Worm (Caenorhabditis elegans): Measurements from ENCODE around the gene grd-8.

The grd-8 gene

DNA sequence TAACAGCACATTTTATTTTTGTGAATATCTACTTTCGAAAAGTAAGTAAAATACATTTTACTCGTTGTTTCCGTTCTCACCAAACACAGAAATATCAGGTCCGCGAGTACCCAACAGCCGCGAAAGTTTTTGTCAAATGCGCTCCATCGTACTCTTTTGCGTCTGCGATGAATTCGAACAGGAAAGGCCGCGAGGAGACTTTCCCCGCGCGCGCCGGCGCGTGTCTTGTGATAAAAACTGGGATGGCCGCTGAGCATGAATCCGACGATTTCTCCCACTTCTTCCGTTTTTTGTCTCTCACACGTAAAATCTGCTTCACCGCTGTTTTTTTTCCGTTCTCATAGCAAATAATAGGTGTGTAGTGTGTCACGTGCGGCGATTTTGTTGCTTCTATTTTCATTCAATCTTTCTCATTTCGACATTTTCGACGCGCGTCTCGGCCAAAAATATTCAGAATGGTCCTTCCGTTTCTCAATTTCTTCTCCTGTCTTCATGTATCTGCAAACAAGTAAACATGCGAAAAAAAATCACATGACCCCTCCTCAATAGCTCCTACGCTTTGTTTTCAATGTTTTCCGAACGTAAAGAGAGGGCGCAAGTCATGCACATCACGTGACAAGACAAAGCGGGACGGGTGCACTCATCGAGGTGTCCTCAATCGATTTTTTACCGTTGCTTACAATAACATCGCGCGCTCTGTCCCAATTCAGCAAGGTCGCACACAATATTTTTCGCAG lies 38.1 kb upstream of the grd-8 start, which contains the start of gene uvs-1:
uvs-1 (minus strand) TSS at position 145 of the 737 bp plus-strand sequence.
- TF ChIP-seq sma-3 (GFP tag; optimal IDR thresholded peaks at IDR 0.05) (peak; percentile 37), elt-1 (tag; optimal IDR thresholded peaks at IDR 0.05) (no peak), lin-11 (tag; optimal IDR thresholded peaks at IDR 0.05) (no peak), mdl-1 (tag; optimal IDR thresholded peaks at IDR 0.05) (no peak), fos-1 (tag; optimal IDR thresholded peaks at IDR 0.05) (peak; percentile 45), egl-27 (tag; optimal IDR thresholded peaks at IDR 0.05) (no peak), R02D3.7 (tag; optimal IDR thresholded peaks at IDR 0.05) (no peak), nhr-10 (tag; optimal IDR thresholded peaks at IDR 0.05) (no peak), peb-1 (tag; optimal IDR thresholded peaks at IDR 0.05) (no peak), nhr-21 (tag; optimal IDR thresholded peaks at IDR 0.05) (no peak), nhr-129 (tag; optimal IDR thresholded peaks at IDR 0.05) (peak; percentile 73), nhr-25 (tag; optimal IDR thresholded peaks at IDR 0.05) (peak; percentile 23), blmp-1 (tag; optimal IDR thresholded peaks at IDR 0.05; ENCODE audit: insufficient read depth) (no peak), aly-2 (tag; optimal IDR thresholded peaks at IDR 0.05) (no peak), C34F6.9 (tag; optimal IDR thresholded peaks at IDR 0.05) (peak; percentile 68), nhr-11 (tag; optimal IDR thresholded peaks at IDR 0.05) (no peak), ceh-82 (tag; optimal IDR thresholded peaks at IDR 0.05) (no peak), unc-39 (tag; optimal IDR thresholded peaks at IDR 0.05) (no peak), elt-3 (tag; optimal IDR thresholded peaks at IDR 0.05) (no peak), nhr-237 (tag; optimal IDR thresholded peaks at IDR 0.05) (no peak), lin-13 (GFP tag; optimal IDR thresholded peaks at IDR 0.05) (no peak), lsy-2 (tag; optimal IDR thresholded peaks at IDR 0.05) (peak in 1 of 2 experiments; percentile 19), F13H6.1 (tag; optimal IDR thresholded peaks at IDR 0.05) (no peak), sma-9 (GFP tag; optimal IDR thresholded peaks at IDR 0.05) (peak; percentile 18), sma-9 (tag; optimal IDR thresholded peaks at IDR 0.05) (no peak), unc-62 (GFP tag; optimal IDR thresholded peaks at IDR 0.05) (no peak), ztf-4 (tag; optimal IDR thresholded peaks at IDR 0.05) (no peak), nhr-12 (tag; optimal IDR thresholded peaks at IDR 0.05) (no peak), Y55F3AM.14 (GFP tag; optimal IDR thresholded peaks at IDR 0.05) (no peak), dmd-4 (tag; optimal IDR thresholded peaks at IDR 0.05) (no peak), ztf-11 (tag; optimal IDR thresholded peaks at IDR 0.05) (no peak), ceh-16 (tag; optimal IDR thresholded peaks at IDR 0.05) (no peak), alr-1 (tag; optimal IDR thresholded peaks at IDR 0.05) (no peak), nhr-23 (tag; optimal IDR thresholded peaks at IDR 0.05) (no peak), crh-2 (tag; optimal IDR thresholded peaks at IDR 0.05) (peak; percentile 29), gmeb-1 (tag; optimal IDR thresholded peaks at IDR 0.05) (peak; percentile 6), unc-55 (GFP tag; optimal IDR thresholded peaks at IDR 0.05) (peak; percentile 69), mbf-1 (tag; optimal IDR thresholded peaks at IDR 0.05) (no peak), zag-1 (tag; optimal IDR thresholded peaks at IDR 0.05) (no peak), lin-39 (tag; optimal IDR thresholded peaks at IDR 0.05) (no peak), snpc-4 (tag; optimal IDR thresholded peaks at IDR 0.05) (no peak), ztf-1 (GFP tag; conservative IDR thresholded peaks at IDR 0.05) (no peak), nhr-77 (tag; optimal IDR thresholded peaks at IDR 0.05) (no peak), nhr-6 (tag; optimal IDR thresholded peaks at IDR 0.05) (no peak), mab-5 (tag; optimal IDR thresholded peaks at IDR 0.05) (no peak), sem-4 (tag; optimal IDR thresholded peaks at IDR 0.05) (no peak), ama-1 (optimal IDR thresholded peaks at IDR 0.05) (no peak), skn-1 (tag; optimal IDR thresholded peaks at IDR 0.05) (no peak), ZK546.5 (tag; optimal IDR thresholded peaks at IDR 0.05) (no peak)

Measured in whole organism, L2 larva.